Worm (Caenorhabditis elegans) whole organism, early embryonic: ENCODE results near the gene T24D3.2.

Experiments
- ets-7 ChIP-seq: sonication (generic microtip); optimal IDR thresholded peaks from 2 replicates; lab custom pipeline; 2016; ENCODE audit warnings: missing genotype, missing genetic modification characterization, missing compliant biosample characterization
- sea-1 ChIP-seq: fragments of 200-800 bp; sonication (Bioruptor generic); conservative IDR thresholded peaks from 2 replicates; pipeline ENCODE4 v1.3.6; 2022; ENCODE audit warnings: missing genetic modification characterization, missing compliant biosample characterization

- TF ChIP-seq ets-7 (tag; lab: Kevin White, UChicago) (no peak), sea-1 (no peak)
These were observed 20.8 kb upstream of the T24D3.2 start for ce11 chrX:12404729-12405128.
